Worm (Caenorhabditis elegans) whole organism, L4/young adult: ENCODE data around the gene egl-13.

Experiments
- W03F9.2 ChIP-seq: fragments of 150-350 bp; optimal IDR thresholded peaks from 2 replicates; lab custom pipeline; 2014; ENCODE audit warnings: missing biosample characterization, missing genetic modification characterization
- dao-5 ChIP-seq: sonication (generic microtip); optimal IDR thresholded peaks from 2 replicates; lab custom pipeline; 2016; ENCODE audit warnings: missing genotype, missing genetic modification characterization, moderate library complexity, missing compliant biosample characterization
- him-1 ChIP-seq: sonication (generic microtip); optimal IDR thresholded peaks from 2 replicates; lab custom pipeline; 2016; ENCODE audit warnings: missing genotype, missing genetic modification reagents, missing genetic modification characterization, missing compliant biosample characterization

Gene egl-13

DNA sequence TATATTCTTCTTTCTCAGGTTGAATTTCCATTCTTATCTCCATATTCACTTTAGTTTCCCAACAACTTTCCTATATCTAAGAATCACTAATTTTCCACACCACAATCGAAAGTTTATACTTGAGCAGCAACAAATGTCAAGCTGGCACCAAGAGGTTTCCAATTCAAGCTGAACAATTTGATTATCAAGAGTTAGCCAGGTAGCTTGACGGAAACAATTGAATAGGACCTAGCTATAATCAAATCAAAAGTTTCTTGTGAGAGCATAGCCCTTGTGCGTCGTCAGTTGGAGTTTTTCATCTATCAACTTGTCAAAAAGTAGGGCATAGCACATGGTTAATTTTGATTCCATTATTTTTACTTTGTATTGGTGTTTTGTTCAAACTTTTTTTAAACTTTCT, 8.0 kb upstream of the egl-13 start:
- TF ChIP-seq W03F9.2 (no peak), dao-5 (tag; lab: Kevin White, UChicago) (no peak), him-1 (tag; lab: Kevin White, UChicago) (no peak)

DNA sequence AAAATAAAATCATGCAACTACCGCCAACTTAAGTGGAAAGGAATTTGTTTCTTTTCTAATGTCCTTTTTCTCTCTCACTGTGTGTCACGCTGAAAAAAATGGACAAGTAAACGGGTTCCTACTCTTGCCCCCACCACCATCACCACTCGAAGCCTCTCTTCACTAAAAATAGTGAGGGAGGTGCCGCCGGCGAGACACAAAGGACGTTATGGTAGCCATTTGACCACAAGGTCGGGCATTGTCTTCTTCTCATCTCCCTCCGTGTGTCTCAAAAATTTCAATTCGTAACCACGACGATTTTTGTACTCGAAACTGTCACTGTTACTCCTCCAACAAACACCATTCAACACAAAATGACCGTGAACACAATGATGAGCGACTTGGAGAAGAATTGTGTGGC, 4.0 kb upstream of the egl-13 start, which contains the start of gene T22B7.22:
T22B7.22 (plus strand) TSS at position 354 of the 400 bp plus-strand sequence.
- TF ChIP-seq W03F9.2 (no peak), him-1 (tag; lab: Kevin White, UChicago) (no peak), dao-5 (tag; lab: Kevin White, UChicago) (no peak)

DNA sequence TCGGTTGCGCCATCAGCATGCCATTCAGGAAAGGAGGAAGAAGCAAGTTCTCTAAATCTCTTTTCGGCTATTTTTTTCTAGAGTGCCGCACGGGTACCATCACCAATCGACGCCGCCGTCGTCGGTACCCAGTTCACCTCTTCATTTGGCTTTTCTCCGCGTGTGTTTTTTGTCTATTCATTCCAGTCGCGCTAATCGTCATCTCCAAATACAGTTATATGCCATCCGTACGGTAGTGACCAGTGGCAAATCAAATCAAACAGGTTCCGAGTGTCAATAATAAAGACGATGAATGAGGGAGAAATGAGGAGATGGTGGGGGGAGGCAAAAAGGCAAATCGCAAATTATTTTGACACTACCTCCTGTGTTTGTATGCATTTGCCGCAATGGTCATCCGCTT, 2.5 kb upstream of the egl-13 start:
- TF ChIP-seq W03F9.2: no peak
- TF ChIP-seq him-1 (tag; lab: Kevin White, UChicago): no peak
- TF ChIP-seq dao-5 (tag; lab: Kevin White, UChicago): no peak

DNA sequence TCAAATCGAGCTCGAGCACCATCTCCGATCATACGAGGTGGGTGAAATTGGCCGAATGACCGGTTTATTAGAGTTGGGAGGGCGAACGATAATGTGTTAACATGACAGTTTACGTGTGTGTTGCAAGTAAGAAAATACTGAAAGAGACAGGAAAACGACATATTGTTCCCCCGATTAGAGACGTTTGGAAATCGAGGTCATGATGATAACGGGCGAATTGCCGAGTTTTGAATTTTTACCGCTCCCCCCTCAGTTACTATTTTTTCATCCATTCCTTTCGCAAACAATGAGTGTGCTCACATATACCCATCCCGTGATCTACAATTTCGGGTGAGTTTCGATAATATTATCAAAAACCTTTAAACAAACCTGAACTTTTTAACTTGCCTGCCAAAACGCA, 6.1 kb downstream of the egl-13 start:
- TF ChIP-seq dao-5 (tag; lab: Kevin White, UChicago): no peak
- no peak for TF ChIP-seq him-1 (tag; lab: Kevin White, UChicago)
- TF ChIP-seq W03F9.2: no peak

DNA sequence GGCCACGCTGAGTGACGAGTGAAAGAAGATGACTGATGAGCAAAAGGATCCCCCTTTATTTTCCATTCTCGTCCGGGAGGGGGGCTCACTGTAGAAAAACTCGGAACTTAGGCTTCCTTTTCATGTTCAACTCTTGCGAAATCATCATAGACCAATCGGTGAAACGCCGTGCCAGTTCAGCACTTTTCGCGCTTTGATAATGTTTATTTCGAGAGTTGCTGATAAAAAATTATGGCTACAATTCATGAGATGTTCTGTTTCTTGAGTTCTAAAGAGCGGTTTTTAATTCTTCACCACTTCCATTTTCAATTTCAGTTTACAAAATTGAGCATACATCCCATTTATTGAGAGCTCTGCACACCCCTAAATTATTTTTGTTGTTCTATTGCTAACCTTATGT, 7.2 kb downstream of the egl-13 start:
- TF ChIP-seq dao-5 (tag; lab: Kevin White, UChicago): no peak
- TF ChIP-seq W03F9.2: no peak
- no peak for TF ChIP-seq him-1 (tag; lab: Kevin White, UChicago)

DNA sequence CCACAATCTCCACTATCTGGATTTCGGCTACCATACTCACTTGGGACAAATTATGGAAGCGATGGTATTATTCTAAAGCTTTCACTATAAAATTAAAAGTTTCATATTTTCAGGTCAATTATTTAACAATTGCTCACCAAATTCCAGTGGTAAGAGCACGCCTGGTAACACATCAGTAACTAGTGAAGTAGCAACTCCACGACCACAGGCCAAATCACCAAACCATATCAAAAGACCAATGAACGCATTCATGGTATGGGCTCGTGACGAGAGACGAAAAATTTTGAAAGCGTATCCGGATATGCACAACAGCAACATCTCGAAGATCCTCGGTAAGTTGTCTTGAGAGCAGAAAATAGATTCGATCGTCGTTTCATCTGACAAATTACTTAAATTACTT, 9.0 kb downstream of the egl-13 start:
- no peak for TF ChIP-seq dao-5 (tag; lab: Kevin White, UChicago)
- TF ChIP-seq W03F9.2: no peak
- TF ChIP-seq him-1 (tag; lab: Kevin White, UChicago): no peak

DNA sequence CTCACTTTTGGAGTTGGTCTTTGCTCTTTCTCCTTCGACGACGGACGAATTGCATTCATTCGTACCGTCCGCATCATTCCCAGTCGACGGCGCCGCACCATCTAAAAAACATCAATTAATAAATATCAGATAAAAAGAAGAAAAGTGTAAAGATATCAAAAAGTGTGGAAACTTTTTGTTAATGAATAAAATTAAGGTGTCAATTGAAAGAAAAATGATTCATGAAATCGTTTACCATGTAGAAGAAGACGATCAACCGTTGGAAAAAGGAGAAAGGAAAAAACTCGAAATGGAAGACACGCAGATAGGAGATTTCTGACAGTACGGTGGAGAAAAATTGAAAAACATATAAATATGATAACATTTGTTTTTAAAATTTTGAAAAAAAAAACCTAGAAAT, 16.5 kb downstream of the egl-13 start, which contains the start of gene set-19:
set-19 (minus strand) TSS at position 101 of the 400 bp plus-strand sequence.
- no peak for TF ChIP-seq him-1 (tag; lab: Kevin White, UChicago)
- no peak for TF ChIP-seq W03F9.2
- TF ChIP-seq dao-5 (tag; lab: Kevin White, UChicago): no peak

DNA sequence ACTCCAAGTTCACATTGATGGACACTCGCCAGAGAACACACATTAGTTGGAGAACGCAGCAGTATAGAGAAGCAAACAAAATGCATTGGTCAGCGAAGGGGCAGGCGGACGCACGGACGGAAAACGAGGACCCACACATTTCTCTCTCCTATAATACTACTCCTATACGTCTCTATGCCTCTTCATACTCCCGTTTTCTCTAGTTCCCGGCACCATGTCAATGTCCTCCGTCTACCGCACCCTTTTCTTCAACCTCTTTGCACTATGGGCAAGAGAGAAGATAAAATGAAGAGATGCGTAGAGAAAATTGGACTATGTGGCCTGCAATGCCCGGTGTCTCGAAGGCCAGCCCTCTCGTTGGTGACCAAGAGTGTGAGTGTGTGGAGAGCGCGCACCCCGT, 22.4 kb downstream of the egl-13 start, which contains the start of gene set-20:
set-20 (minus strand) TSS at position 94 of the 400 bp plus-strand sequence.
- TF ChIP-seq dao-5 (tag; lab: Kevin White, UChicago) (no peak), W03F9.2 (no peak), him-1 (tag; lab: Kevin White, UChicago) (no peak)

DNA sequence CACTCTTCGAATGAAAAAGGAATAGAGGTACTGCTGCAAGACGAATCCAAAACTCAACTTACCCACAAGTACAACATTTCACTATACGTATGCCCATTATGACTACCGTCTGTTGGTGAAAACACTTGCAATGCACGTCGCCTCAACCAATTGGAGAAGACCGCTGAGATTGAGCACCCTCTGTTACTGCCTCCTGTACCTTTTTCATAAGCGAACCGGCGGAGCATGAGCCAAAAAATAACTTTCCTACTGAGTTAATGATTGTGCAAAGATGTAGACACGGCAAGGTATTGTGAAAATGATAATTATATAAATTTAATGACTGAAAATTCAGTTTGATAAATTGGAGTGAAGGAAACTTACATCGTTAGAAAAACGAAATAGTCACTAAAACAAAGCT, 25.4 kb downstream of the egl-13 start:
- TF ChIP-seq dao-5 (tag; lab: Kevin White, UChicago) (no peak), W03F9.2 (no peak), him-1 (tag; lab: Kevin White, UChicago) (no peak)

DNA sequence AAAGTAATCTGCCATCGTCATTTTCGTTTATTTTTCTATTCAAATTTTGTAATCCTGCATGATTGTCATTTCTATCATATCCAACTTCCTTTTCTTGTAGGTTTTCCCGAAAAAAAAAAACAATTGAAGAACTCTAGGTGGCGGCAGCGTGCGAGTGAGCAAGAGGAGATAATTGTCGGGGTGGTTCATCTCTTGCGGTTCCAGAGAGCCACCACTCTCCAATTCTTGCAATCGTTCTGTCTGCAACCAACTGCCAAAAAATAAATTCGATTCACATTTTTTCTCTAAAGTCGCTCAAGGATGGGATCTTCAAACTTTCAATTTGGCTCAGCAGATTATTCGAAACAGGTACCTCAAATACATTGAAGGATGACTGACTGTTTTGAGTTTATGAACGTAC, 28.5 kb downstream of the egl-13 start, which contains the start of gene W01C8.1:
W01C8.1 (plus strand) TSS at position 301 of the 400 bp plus-strand sequence.
- no peak for TF ChIP-seq W03F9.2
- TF ChIP-seq him-1 (tag; lab: Kevin White, UChicago): no peak

DNA sequence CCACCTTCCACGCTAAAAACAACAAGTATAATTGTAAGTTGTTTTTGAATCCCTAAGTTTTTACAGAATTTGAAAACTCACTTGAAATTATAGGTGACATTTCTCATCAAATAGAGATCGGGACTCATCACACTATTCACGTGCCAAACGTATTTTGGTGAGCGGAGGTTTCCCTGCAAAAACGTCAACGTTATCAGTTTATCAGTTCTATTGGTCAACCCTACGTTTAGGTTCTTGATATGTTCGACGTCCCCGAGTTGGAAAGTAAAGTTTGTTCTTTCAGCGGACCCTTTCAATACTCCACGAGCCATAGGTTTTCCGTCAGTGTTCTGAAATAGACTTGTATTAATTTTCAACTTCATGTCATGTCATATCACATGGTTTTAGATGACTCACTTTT, 31.8 kb downstream of the egl-13 start:
- no peak for TF ChIP-seq W03F9.2

DNA sequence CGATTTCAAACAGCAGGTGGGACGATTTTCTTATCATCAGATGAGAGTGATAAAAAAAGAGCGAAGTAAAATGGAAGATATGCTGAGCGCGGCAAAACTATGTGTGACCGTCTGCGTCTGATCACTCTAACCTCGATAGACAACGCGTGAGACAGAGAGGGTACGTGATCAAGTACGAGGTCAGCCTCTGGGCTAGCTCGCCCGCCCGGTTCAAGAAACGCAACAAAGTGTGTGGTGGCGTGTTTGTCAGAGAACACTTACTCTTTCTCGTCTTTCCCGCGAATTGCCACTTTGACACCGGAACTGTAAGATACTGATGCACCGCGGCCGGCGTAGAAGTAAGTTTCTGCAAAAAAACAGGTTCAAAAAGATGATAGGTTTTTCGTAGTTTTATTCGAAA, 32.6 kb downstream of the egl-13 start:
- no peak for TF ChIP-seq him-1 (tag; lab: Kevin White, UChicago)
- no peak for TF ChIP-seq dao-5 (tag; lab: Kevin White, UChicago)
- TF ChIP-seq W03F9.2: no peak

DNA sequence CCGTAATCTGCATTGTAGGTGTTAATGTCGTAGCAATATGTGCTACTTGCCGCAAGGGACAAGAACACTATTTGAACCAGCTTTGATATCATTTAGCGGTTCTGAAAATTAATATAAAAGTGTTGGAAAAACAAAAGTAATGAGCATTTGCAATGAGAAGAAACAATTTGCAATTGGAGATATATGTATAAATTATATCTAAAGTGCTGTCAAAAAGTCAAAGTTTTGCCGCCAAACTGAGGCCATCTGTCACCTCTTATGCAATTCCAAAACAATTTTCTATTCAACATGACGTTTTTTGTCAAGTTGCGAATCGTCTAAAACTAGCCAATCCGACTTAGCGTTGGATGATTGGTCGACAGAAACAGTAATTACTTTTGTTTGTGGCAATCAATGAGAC, 33.6 kb downstream of the egl-13 start, which contains the start of gene W01C8.5:
W01C8.5 (minus strand) TSS at position 101 of the 400 bp plus-strand sequence.
- TF ChIP-seq him-1 (tag; lab: Kevin White, UChicago) (no peak), dao-5 (tag; lab: Kevin White, UChicago) (no peak), W03F9.2 (no peak)

DNA sequence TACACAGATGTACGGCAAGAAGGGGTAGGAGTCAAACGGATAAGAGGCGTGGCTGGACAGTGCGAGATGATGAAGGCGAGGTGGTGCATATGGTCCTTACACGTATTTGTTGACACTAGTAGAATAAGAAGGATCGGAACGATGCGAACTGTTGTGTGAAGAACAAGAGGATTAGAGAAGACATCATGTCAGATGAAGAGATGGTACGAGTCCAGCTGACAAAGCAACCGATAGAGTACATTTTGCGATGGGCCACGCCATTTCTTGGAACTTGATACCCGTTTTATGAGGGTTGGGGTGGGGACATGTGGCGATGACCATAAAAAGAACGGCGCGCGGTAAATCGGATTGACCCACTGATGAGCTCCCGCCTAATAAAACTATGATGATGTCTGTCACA, 34.8 kb downstream of the egl-13 start:
- no peak for TF ChIP-seq him-1 (tag; lab: Kevin White, UChicago)
- TF ChIP-seq W03F9.2: no peak
- no peak for TF ChIP-seq dao-5 (tag; lab: Kevin White, UChicago)

DNA sequence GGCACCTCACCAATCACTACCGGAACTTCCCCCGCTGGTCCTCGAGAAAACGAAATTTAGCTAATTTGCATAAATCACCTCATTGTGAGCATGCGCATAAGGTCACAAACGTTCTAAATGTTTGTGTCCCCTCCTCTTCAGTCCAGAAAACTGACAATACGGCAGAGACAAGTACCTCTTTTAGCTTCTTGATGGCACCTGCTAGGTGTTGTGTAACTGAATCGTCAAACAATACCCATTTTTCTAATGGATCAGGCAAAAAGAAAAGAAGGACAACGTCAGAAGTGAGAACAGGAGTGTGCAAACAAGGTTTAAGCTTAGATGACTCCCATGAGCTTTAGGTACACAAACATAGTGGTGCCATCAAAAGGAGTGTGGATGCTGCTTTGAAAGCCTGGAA, 35.9 kb downstream of the egl-13 start:
- TF ChIP-seq dao-5 (tag; lab: Kevin White, UChicago) (no peak), him-1 (tag; lab: Kevin White, UChicago) (no peak), W03F9.2 (no peak)
